Worm (Caenorhabditis elegans) whole organism, young adult: ENCODE measurements around the gene F58A6.5.

Experiments used
- B0336.3 ChIP-seq: fragments of 200-800 bp; sonication (Bioruptor generic); IDR thresholded peaks from 2 replicates; pipeline ENCODE4 v1.3.6; 2022; ENCODE audit warnings: missing genetic modification characterization, missing compliant biosample characterization
- F23B12.7 ChIP-seq: sonication (generic microtip); optimal IDR thresholded peaks from 2 replicates; lab custom pipeline; 2017; ENCODE audit warnings: missing genetic modification characterization, mild to moderate bottlenecking, missing compliant biosample characterization, antibody characterized with exemption, moderate library complexity; ENCODE audit not compliant: insufficient read depth
- F33H1.4 ChIP-seq: fragments of 200-800 bp; sonication (Bioruptor generic); IDR thresholded peaks from 2 replicates; pipeline ENCODE4 v1.3.6; 2022; ENCODE audit warnings: missing genetic modification reagents, missing genetic modification characterization, missing compliant biosample characterization
- F52B5.7 ChIP-seq: sonication (generic microtip); optimal IDR thresholded peaks from 2 replicates; lab custom pipeline; 2016; ENCODE audit warnings: mild to moderate bottlenecking, missing genetic modification characterization, missing compliant biosample characterization
- F57A8.1 ChIP-seq: fragments of 200-800 bp; sonication (Bioruptor generic); optimal IDR thresholded peaks from 2 replicates; lab custom pipeline; 2018; ENCODE audit warnings: mild to moderate bottlenecking, missing genetic modification characterization, moderate library complexity, missing compliant biosample characterization
- Y53G8AR.9 ChIP-seq: fragments of 200-800 bp; sonication (Bioruptor generic); conservative IDR thresholded peaks from 2 replicates; pipeline ENCODE4 v1.3.6; 2022; ENCODE audit warnings: missing genetic modification reagents, missing genetic modification characterization, missing compliant biosample characterization
- Y79H2A.3 ChIP-seq: fragments of 200-800 bp; sonication (Bioruptor generic); conservative IDR thresholded peaks from 2 replicates; pipeline ENCODE4 v1.3.6; 2022; ENCODE audit warnings: missing genetic modification reagents, missing genetic modification characterization, missing compliant biosample characterization
- Y95B8A.8 ChIP-seq: fragments of 200-800 bp; sonication (Bioruptor generic); IDR thresholded peaks from 2 replicates; pipeline ENCODE4 v1.3.6; 2022; ENCODE audit warnings: missing genetic modification reagents, missing genetic modification characterization, missing compliant biosample characterization
- bed-1 ChIP-seq: fragments of 200-800 bp; sonication (Bioruptor generic); IDR thresholded peaks from 2 replicates; pipeline ENCODE4 v1.3.6; 2022; ENCODE audit warnings: missing genetic modification reagents, missing genetic modification characterization, missing compliant biosample characterization
- ccch-3 ChIP-seq: fragments of 200-800 bp; sonication (Bioruptor generic); optimal IDR thresholded peaks from 2 replicates; lab custom pipeline; 2018; ENCODE audit warnings: mild to moderate bottlenecking, missing genetic modification characterization, missing compliant biosample characterization
- ceh-100 ChIP-seq: fragments of 200-800 bp; sonication (Bioruptor generic); IDR thresholded peaks from 2 replicates; pipeline ENCODE4 v1.3.6; 2022; ENCODE audit warnings: missing genetic modification reagents, missing genetic modification characterization, missing compliant biosample characterization
- dox-1 ChIP-seq: fragments of 200-800 bp; sonication (Bioruptor generic); IDR thresholded peaks from 2 replicates; pipeline ENCODE4 v1.3.6; 2022; ENCODE audit warnings: missing genetic modification reagents, missing genetic modification characterization, missing compliant biosample characterization
- egl-44 ChIP-seq: fragments of 200-800 bp; sonication (Bioruptor generic); IDR thresholded peaks from 2 replicates; pipeline ENCODE4 v1.3.6; 2022; ENCODE audit warnings: missing genetic modification reagents, missing genetic modification characterization, missing compliant biosample characterization
- egrh-3 ChIP-seq: fragments of 200-800 bp; sonication (Bioruptor generic); IDR thresholded peaks from 2 replicates; pipeline ENCODE4 v1.3.6; 2022; ENCODE audit warnings: missing genetic modification reagents, missing genetic modification characterization, missing compliant biosample characterization
- ekl-4 ChIP-seq: fragments of 200-800 bp; sonication (Bioruptor generic); IDR thresholded peaks from 2 replicates; pipeline ENCODE4 v1.3.6; 2022; ENCODE audit warnings: missing genetic modification reagents, missing genetic modification characterization, missing compliant biosample characterization
- hlh-26 ChIP-seq: fragments of 200-800 bp; sonication (Bioruptor generic); conservative IDR thresholded peaks from 2 replicates; pipeline ENCODE4 v1.3.6; 2022; ENCODE audit warnings: missing genetic modification reagents, missing genetic modification characterization, missing compliant biosample characterization
- let-607 ChIP-seq, 2 experiments: fragments of 200-800 bp in 1 of 2; sonication (Bioruptor generic) in 1 of 2; sonication (generic microtip) in 1 of 2; optimal IDR thresholded peaks; 2 replicates each; lab custom pipeline; 2016 to 2018; ENCODE audit warnings: mild to moderate bottlenecking in 2 of 2, missing compliant biosample characterization in 2 of 2, missing genetic modification characterization in 2 of 2, moderate library complexity in 2 of 2, missing genotype in 1 of 2
- lin-26 ChIP-seq: fragments of 200-800 bp; sonication (Bioruptor generic); IDR thresholded peaks from 2 replicates; pipeline ENCODE4 v1.3.6; 2022; ENCODE audit warnings: missing genetic modification reagents, missing genetic modification characterization, missing compliant biosample characterization
- lsl-1 ChIP-seq: fragments of 200-800 bp; sonication (Bioruptor generic); optimal IDR thresholded peaks from 2 replicates; lab custom pipeline; 2018; ENCODE audit warnings: mild to moderate bottlenecking, missing genetic modification characterization, moderate library complexity, missing compliant biosample characterization
- madf-3 ChIP-seq: fragments of 200-800 bp; sonication (Bioruptor generic); IDR thresholded peaks from 2 replicates; pipeline ENCODE4 v1.3.6; 2022; ENCODE audit warnings: missing genetic modification reagents, missing genetic modification characterization, missing compliant biosample characterization
- mxl-1 ChIP-seq: sonication (generic microtip); optimal IDR thresholded peaks from 2 replicates; lab custom pipeline; 2016; ENCODE audit warnings: missing genetic modification characterization, missing compliant biosample characterization
- nfya-2 ChIP-seq: fragments of 200-800 bp; sonication (Bioruptor generic); IDR thresholded peaks from 2 replicates; pipeline ENCODE4 v1.3.6; 2022; ENCODE audit warnings: missing genetic modification reagents, missing genetic modification characterization, missing compliant biosample characterization
- nhr-80 ChIP-seq: sonication (generic microtip); optimal IDR thresholded peaks from 2 replicates; lab custom pipeline; 2016; ENCODE audit warnings: missing genetic modification characterization, missing compliant biosample characterization
- rcor-1 ChIP-seq: fragments of 200-800 bp; sonication (Bioruptor generic); IDR thresholded peaks from 2 replicates; pipeline ENCODE4 v1.3.6; 2022; ENCODE audit warnings: missing genetic modification reagents, missing genetic modification characterization, missing compliant biosample characterization
- sdz-38 ChIP-seq: sonication (generic microtip); optimal IDR thresholded peaks from 2 replicates; lab custom pipeline; 2016; ENCODE audit warnings: missing genotype, missing genetic modification characterization, missing compliant biosample characterization
- sea-2 ChIP-seq: fragments of 200-800 bp; sonication (Bioruptor generic); IDR thresholded peaks from 2 replicates; pipeline ENCODE4 v1.3.6; 2022; ENCODE audit warnings: missing genetic modification characterization, missing compliant biosample characterization
- snpc-1.3 ChIP-seq: sonication (generic microtip); optimal IDR thresholded peaks from 2 replicates; lab custom pipeline; 2017; ENCODE audit warnings: missing genetic modification characterization, mild to moderate bottlenecking, missing compliant biosample characterization, antibody characterized with exemption, moderate library complexity, missing genotype, missing genetic modification reagents; ENCODE audit not compliant: insufficient read depth
- snpc-3.4 ChIP-seq: sonication (generic microtip); optimal IDR thresholded peaks from 2 replicates; lab custom pipeline; 2017; ENCODE audit warnings: missing genetic modification characterization, mild to moderate bottlenecking, missing compliant biosample characterization, antibody characterized with exemption, moderate library complexity, missing genotype, missing genetic modification reagents
- sptf-2 ChIP-seq: fragments of 200-800 bp; sonication (Bioruptor generic); optimal IDR thresholded peaks from 2 replicates; lab custom pipeline; 2018; ENCODE audit warnings: mild to moderate bottlenecking, missing genetic modification characterization, missing compliant biosample characterization
- tbp1 ChIP-seq: fragments of 200-800 bp; sonication (Bioruptor generic); optimal IDR thresholded peaks from 2 replicates; lab custom pipeline; 2018; ENCODE audit warnings: mild to moderate bottlenecking, missing genetic modification characterization, missing compliant biosample characterization
- unc-62 ChIP-seq: fragments of 150-350 bp; optimal IDR thresholded peaks from 2 replicates; lab custom pipeline; 2014; ENCODE audit warnings: missing biosample characterization, missing genetic modification reagents, missing genetic modification characterization
- zfh-2 ChIP-seq: fragments of 200-800 bp; sonication (Bioruptor generic); conservative IDR thresholded peaks from 2 replicates; pipeline ENCODE4 v1.3.6; 2022; ENCODE audit warnings: missing genetic modification reagents, missing genetic modification characterization, missing compliant biosample characterization
- ztf-25 ChIP-seq: fragments of 200-800 bp; sonication (Bioruptor generic); IDR thresholded peaks from 2 replicates; pipeline ENCODE4 v1.3.6; 2022; ENCODE audit warnings: missing genetic modification reagents, missing genetic modification characterization, missing compliant biosample characterization

F58A6.5 gene

DNA sequence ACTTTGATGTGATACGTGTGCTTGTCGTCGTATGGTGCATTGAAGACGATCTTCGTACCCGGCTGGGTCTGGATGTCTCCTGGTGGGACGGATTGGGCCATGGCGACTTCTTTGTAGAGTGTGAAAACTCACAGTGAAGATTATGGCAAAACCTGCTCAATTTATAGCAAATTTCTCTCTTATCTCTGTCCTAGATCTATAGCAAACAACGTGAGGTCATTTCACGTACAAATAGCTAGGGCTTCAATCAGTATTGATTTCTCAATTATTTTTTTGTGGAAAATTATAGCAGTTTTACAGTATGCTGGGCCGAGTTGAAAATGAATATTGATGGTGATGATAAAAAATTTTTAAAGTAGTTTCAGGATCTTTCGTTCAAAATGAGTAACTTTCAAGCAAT lies 8.7 kb upstream of the F58A6.5 start, which contains the start of gene msp-45:
msp-45 (minus strand) TSS at position 101 of the 400 bp plus-strand sequence.
- TF ChIP-seq sea-2 (no peak), ekl-4 (GFP tag; lab: Robert Waterston, UW) (no peak), B0336.3 (GFP tag; lab: Robert Waterston, UW) (no peak), let-607 (tag; optimal IDR thresholded peaks at IDR 0.05; lab: Kevin White, UChicago) (no peak), ccch-3 (GFP tag; lab: Kevin White, UChicago) (no peak), lin-26 (no peak), ztf-25 (GFP tag; lab: Robert Waterston, UW) (no peak)

DNA sequence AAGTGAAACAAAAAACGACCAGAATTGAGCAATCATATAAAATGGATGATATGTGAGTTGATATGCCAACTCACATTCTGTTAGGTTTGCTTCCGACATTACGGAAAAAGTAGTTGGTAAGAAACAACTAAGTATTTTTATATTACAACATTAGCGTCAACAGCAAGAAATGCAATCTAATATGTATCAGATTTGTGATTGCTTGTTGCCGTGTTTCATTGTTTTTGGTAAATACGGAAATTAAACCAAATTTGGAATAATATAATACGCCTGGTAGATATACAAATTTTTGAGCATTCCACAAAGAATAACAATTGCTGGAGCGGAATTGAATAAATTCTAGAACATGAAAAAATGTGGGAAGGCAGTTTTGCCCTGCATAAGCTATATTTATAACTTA lies 6.3 kb upstream of the F58A6.5 start, which contains the start of gene srb-12:
srb-12 (minus strand) TSS at position 101 of the 400 bp plus-strand sequence.
- TF ChIP-seq Y53G8AR.9 (GFP tag; lab: Robert Waterston, UW) (no peak), rcor-1 (GFP tag; lab: Robert Waterston, UW) (no peak), nhr-80 (tag; lab: Kevin White, UChicago) (no peak)

DNA sequence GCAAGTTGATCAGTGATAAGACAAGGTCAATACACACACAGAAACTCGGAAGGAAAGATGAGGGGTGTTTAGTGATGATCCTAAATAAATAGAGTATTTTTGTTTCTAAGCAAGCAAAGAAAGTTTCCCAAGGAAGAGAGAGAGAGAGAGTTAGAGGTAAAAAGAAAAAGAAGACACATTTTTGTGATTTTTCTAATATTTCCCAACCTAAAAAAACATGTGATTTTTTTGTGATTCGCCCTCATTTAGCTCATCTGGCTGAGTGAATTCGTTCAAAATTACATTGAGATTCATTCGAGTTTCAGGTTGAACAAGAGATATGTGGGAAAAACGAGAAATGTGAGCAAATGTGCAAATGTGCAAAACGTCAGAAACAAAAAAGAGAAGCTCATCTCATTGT lies 2.6 kb upstream of the F58A6.5 start, which contains the start of gene srb-16:
srb-16 (minus strand) TSS at position 101 of the 400 bp plus-strand sequence.
- TF ChIP-seq snpc-1.3 (tag; lab: Kevin White, UChicago) = no peak
- TF ChIP-seq F23B12.7 (tag; lab: Kevin White, UChicago) = no peak
- no peak for TF ChIP-seq unc-62
- no peak for TF ChIP-seq egl-44
- no peak for TF ChIP-seq tbp1 (GFP tag; lab: Kevin White, UChicago)
- no peak for TF ChIP-seq Y79H2A.3 (GFP tag; lab: Robert Waterston, UW)
- no peak for TF ChIP-seq madf-3 (GFP tag; lab: Robert Waterston, UW)
- TF ChIP-seq F57A8.1 = no peak
- no peak for TF ChIP-seq mxl-1 (tag; lab: Kevin White, UChicago)
- TF ChIP-seq rcor-1 (GFP tag; lab: Robert Waterston, UW) = no peak
- TF ChIP-seq lsl-1 = no peak
- TF ChIP-seq Y95B8A.8 (GFP tag; lab: Robert Waterston, UW) = no peak
- no peak for TF ChIP-seq sptf-2 (GFP tag; lab: Kevin White, UChicago)
- TF ChIP-seq egrh-3 (GFP tag; lab: Robert Waterston, UW) = no peak
- no peak for TF ChIP-seq bed-1 (GFP tag; lab: Robert Waterston, UW)
- no peak for TF ChIP-seq F33H1.4
- TF ChIP-seq sdz-38 (tag; lab: Kevin White, UChicago) = no peak
- TF ChIP-seq zfh-2 (GFP tag; lab: Robert Waterston, UW) = no peak
- TF ChIP-seq nfya-2 = no peak

DNA sequence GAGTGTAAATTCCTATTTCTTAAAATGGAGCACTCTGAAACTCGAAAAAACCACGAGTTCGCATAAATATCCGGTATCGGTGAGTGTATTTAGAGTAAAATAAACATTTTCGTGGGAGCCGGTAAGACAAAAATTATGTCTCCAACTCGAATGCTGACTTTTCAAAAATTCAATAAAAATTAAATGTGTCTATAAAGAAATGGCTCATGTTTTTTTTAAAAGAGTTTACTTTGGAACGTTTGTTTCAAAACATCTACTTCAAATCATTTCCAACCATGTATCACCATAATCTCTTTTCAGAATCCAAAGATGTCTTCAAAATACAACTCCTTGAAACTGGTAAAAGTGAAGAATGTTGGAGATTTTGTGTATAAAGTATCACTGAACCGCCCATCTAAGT lies 5.6 kb downstream of the F58A6.5 start, which contains the start of gene F58A6.1:
F58A6.1 (plus strand) TSS at position 301 of the 400 bp plus-strand sequence.
- TF ChIP-seq ekl-4 (GFP tag; lab: Robert Waterston, UW) = no peak
- no peak for TF ChIP-seq F52B5.7 (tag; lab: Kevin White, UChicago)
- no peak for TF ChIP-seq ceh-100 (GFP tag; lab: Robert Waterston, UW)
- no peak for TF ChIP-seq hlh-26 (GFP tag; lab: Robert Waterston, UW)

DNA sequence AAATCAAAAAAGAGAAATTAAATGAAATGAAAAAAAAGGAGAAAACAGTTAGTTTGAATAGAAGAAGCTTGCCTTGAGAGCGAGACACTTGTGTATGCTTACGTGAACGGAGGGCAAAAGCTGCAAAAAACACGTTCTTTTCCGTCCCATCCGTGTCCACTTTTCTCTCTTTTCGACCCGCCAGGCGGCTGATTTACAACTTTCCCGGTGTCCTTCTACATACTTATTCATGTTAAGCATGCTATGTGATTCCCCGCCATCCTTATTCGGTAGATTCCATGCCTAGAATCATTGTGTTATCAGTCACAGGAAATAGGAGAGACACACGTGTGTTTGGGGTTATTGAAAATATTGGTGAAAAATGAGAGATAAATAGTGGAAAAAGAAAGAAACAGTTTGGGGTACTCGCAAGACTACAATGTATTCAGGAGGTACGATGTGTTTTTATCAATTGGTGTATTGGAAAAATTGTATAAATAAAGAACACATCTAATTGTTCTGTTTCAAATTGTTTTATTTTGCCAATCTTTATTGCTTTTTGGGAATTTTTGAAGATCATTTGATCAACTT lies 6.2 kb downstream of the F58A6.5 start, which contains the start of gene nas-29:
nas-29 (minus strand) TSS at position 92 of the 570 bp plus-strand sequence.
- TF ChIP-seq dox-1 = 0 out of 2 replicates have a peak, but pooled peaks have one; percentile 29
- TF ChIP-seq snpc-3.4 (tag; lab: Kevin White, UChicago) = no peak
- peak; percentile 79 for TF ChIP-seq nhr-80 (tag; lab: Kevin White, UChicago)
- no peak for TF ChIP-seq ceh-100 (GFP tag; lab: Robert Waterston, UW)
- TF ChIP-seq, all 124 proteins: peak for 2
